Worm (Caenorhabditis elegans) whole organism, young adult: Measurements from ENCODE around the gene E02H1.1.

ENCODE experiments used
- B0035.1 ChIP-seq: sonication (generic microtip); optimal IDR thresholded peaks from 2 replicates; lab custom pipeline; 2016; ENCODE audit warnings: missing genetic modification characterization, mild to moderate bottlenecking, missing compliant biosample characterization, missing genotype, missing genetic modification reagents
- D2030.7 ChIP-seq: fragments of 200-800 bp; sonication (Bioruptor generic); IDR thresholded peaks from 2 replicates; pipeline ENCODE4 v1.3.6; 2022; ENCODE audit warnings: missing genetic modification reagents, missing genetic modification characterization, missing compliant biosample characterization
- F10E7.11 ChIP-seq: sonication (generic microtip); optimal IDR thresholded peaks from 2 replicates; lab custom pipeline; 2017; ENCODE audit warnings: mild to moderate bottlenecking, missing genetic modification characterization, moderate library complexity, missing compliant biosample characterization
- F33H1.4 ChIP-seq: fragments of 200-800 bp; sonication (Bioruptor generic); IDR thresholded peaks from 2 replicates; pipeline ENCODE4 v1.3.6; 2022; ENCODE audit warnings: missing genetic modification reagents, missing genetic modification characterization, missing compliant biosample characterization
- F39B2.1 ChIP-seq: fragments of 200-800 bp; sonication (Bioruptor generic); IDR thresholded peaks from 2 replicates; pipeline ENCODE4 v1.3.6; 2022; ENCODE audit warnings: missing genetic modification reagents, missing genetic modification characterization, missing compliant biosample characterization
- F57C9.4 ChIP-seq: sonication (generic microtip); optimal IDR thresholded peaks from 2 replicates; lab custom pipeline; 2017; ENCODE audit warnings: mild to moderate bottlenecking, missing genetic modification characterization, missing compliant biosample characterization
- K12H6.12 ChIP-seq: fragments of 200-800 bp; sonication (Bioruptor generic); optimal IDR thresholded peaks from 2 replicates; lab custom pipeline; 2018; ENCODE audit warnings: mild to moderate bottlenecking, missing genetic modification characterization, missing compliant biosample characterization
- T26A5.8 ChIP-seq: sonication (generic microtip); optimal IDR thresholded peaks from 2 replicates; lab custom pipeline; 2016; ENCODE audit warnings: missing genetic modification characterization, missing compliant biosample characterization
- Y53F4B.3 ChIP-seq: fragments of 200-800 bp; sonication (Bioruptor generic); IDR thresholded peaks from 2 replicates; pipeline ENCODE4 v1.3.6; 2022; ENCODE audit warnings: missing genetic modification reagents, missing genetic modification characterization, missing compliant biosample characterization
- Y56A3A.18 ChIP-seq: fragments of 200-800 bp; sonication (Bioruptor generic); IDR thresholded peaks from 2 replicates; pipeline ENCODE4 v1.3.6; 2022; ENCODE audit warnings: missing genetic modification reagents, missing genetic modification characterization, missing compliant biosample characterization
- Y67H2A.10 ChIP-seq: fragments of 200-800 bp; sonication (Bioruptor generic); conservative IDR thresholded peaks from 2 replicates; pipeline ENCODE4 v1.3.6; 2022; ENCODE audit warnings: missing genetic modification reagents, missing genetic modification characterization, missing compliant biosample characterization
- ama-1 ChIP-seq, 3 experiments: fragments of 150-350 bp in 1 of 3; sonication (generic microtip) in 2 of 3; optimal IDR thresholded peaks; 2 replicates each; lab custom pipeline; 2014 to 2018; ENCODE audit warnings: missing biosample characterization in 2 of 3, missing genetic modification characterization in 2 of 3, missing genetic modification reagents in 2 of 3
- aptf-2 ChIP-seq: fragments of 200-800 bp; sonication (Bioruptor generic); conservative IDR thresholded peaks from 2 replicates; pipeline ENCODE4 v1.3.6; 2022; ENCODE audit warnings: missing genetic modification reagents, missing genetic modification characterization, missing compliant biosample characterization
- athp-1 ChIP-seq: sonication (generic microtip); optimal IDR thresholded peaks from 2 replicates; lab custom pipeline; 2017; ENCODE audit warnings: mild to moderate bottlenecking, missing genetic modification characterization, missing compliant biosample characterization
- ccch-3 ChIP-seq: fragments of 200-800 bp; sonication (Bioruptor generic); optimal IDR thresholded peaks from 2 replicates; lab custom pipeline; 2018; ENCODE audit warnings: mild to moderate bottlenecking, missing genetic modification characterization, missing compliant biosample characterization
- cebp-1 ChIP-seq, 2 experiments: fragments of 200-800 bp in 1 of 2; sonication (Bioruptor generic) in 1 of 2; sonication (generic microtip) in 1 of 2; IDR thresholded peaks in 1 of 2; optimal IDR thresholded peaks in 1 of 2; 2 replicates each; pipeline versions ENCODE4 v1.3.6 to Lab custom; 2017 to 2022; ENCODE audit warnings: missing compliant biosample characterization in 2 of 2, missing genetic modification characterization in 2 of 2, mild to moderate bottlenecking in 1 of 2, missing genetic modification reagents in 1 of 2, moderate library complexity in 1 of 2
- cebp-2 ChIP-seq: fragments of 200-800 bp; sonication (Bioruptor generic); IDR thresholded peaks from 2 replicates; pipeline ENCODE4 v1.3.6; 2022; ENCODE audit warnings: missing genetic modification characterization, missing compliant biosample characterization
- ceh-100 ChIP-seq: fragments of 200-800 bp; sonication (Bioruptor generic); IDR thresholded peaks from 2 replicates; pipeline ENCODE4 v1.3.6; 2022; ENCODE audit warnings: missing genetic modification reagents, missing genetic modification characterization, missing compliant biosample characterization
- ceh-27 ChIP-seq: fragments of 200-800 bp; sonication (Bioruptor generic); optimal IDR thresholded peaks from 2 replicates; lab custom pipeline; 2018; ENCODE audit warnings: mild to moderate bottlenecking, missing genetic modification characterization, moderate library complexity, missing compliant biosample characterization
- chd-7 ChIP-seq: sonication (generic microtip); optimal IDR thresholded peaks from 2 replicates; lab custom pipeline; 2016; ENCODE audit warnings: mild to moderate bottlenecking, missing genetic modification characterization, moderate library complexity, missing compliant biosample characterization
- die-1 ChIP-seq: sonication (generic microtip); optimal IDR thresholded peaks from 2 replicates; lab custom pipeline; 2016; ENCODE audit warnings: missing genotype, mild to moderate bottlenecking, missing genetic modification characterization, missing compliant biosample characterization
- egrh-3 ChIP-seq: fragments of 200-800 bp; sonication (Bioruptor generic); IDR thresholded peaks from 2 replicates; pipeline ENCODE4 v1.3.6; 2022; ENCODE audit warnings: missing genetic modification reagents, missing genetic modification characterization, missing compliant biosample characterization
- ekl-4 ChIP-seq: fragments of 200-800 bp; sonication (Bioruptor generic); IDR thresholded peaks from 2 replicates; pipeline ENCODE4 v1.3.6; 2022; ENCODE audit warnings: missing genetic modification reagents, missing genetic modification characterization, missing compliant biosample characterization
- gei-17 ChIP-seq: fragments of 200-800 bp; sonication (Bioruptor generic); optimal IDR thresholded peaks from 2 replicates; lab custom pipeline; 2018; ENCODE audit warnings: mild to moderate bottlenecking, missing genetic modification characterization, missing compliant biosample characterization
- him-1 ChIP-seq: sonication (generic microtip); optimal IDR thresholded peaks from 2 replicates; lab custom pipeline; 2016; ENCODE audit warnings: missing genotype, missing genetic modification reagents, missing genetic modification characterization, missing compliant biosample characterization
- let-526 ChIP-seq: fragments of 200-800 bp; sonication (Bioruptor generic); IDR thresholded peaks from 2 replicates; pipeline ENCODE4 v1.3.6; 2022; ENCODE audit warnings: missing genetic modification reagents, missing genetic modification characterization, missing compliant biosample characterization
- lin-40 ChIP-seq: sonication (generic microtip); optimal IDR thresholded peaks from 2 replicates; lab custom pipeline; 2016; ENCODE audit warnings: missing genetic modification characterization, mild to moderate bottlenecking, missing compliant biosample characterization, missing genotype, missing genetic modification reagents
- madf-8 ChIP-seq: fragments of 200-800 bp; sonication (Bioruptor generic); conservative IDR thresholded peaks from 2 replicates; pipeline ENCODE4 v1.3.6; 2022; ENCODE audit warnings: missing genetic modification reagents, missing genetic modification characterization, missing compliant biosample characterization
- nfya-1 ChIP-seq: sonication (generic microtip); optimal IDR thresholded peaks from 2 replicates; lab custom pipeline; 2017; ENCODE audit warnings: antibody characterized with exemption, missing compliant biosample characterization, missing genetic modification characterization, borderline replicate concordance; ENCODE audit not compliant: insufficient read depth
- nfya-2 ChIP-seq: fragments of 200-800 bp; sonication (Bioruptor generic); IDR thresholded peaks from 2 replicates; pipeline ENCODE4 v1.3.6; 2022; ENCODE audit warnings: missing genetic modification reagents, missing genetic modification characterization, missing compliant biosample characterization
- nhr-120 ChIP-seq: fragments of 200-800 bp; sonication (Bioruptor generic); IDR thresholded peaks from 2 replicates; pipeline ENCODE4 v1.3.6; 2022; ENCODE audit warnings: missing genetic modification characterization, missing compliant biosample characterization
- nhr-80 ChIP-seq: sonication (generic microtip); optimal IDR thresholded peaks from 2 replicates; lab custom pipeline; 2016; ENCODE audit warnings: missing genetic modification characterization, missing compliant biosample characterization
- pbrm-1 ChIP-seq: fragments of 200-800 bp; sonication (Bioruptor generic); IDR thresholded peaks from 2 replicates; pipeline ENCODE4 v1.3.6; 2022; ENCODE audit warnings: missing genetic modification reagents, missing genetic modification characterization, missing compliant biosample characterization
- rpc-1 ChIP-seq, 2 experiments: fragments of 150-350 bp in 1 of 2; sonication (generic microtip) in 1 of 2; optimal IDR thresholded peaks; 2 replicates each; lab custom pipeline; 2014 to 2018; ENCODE audit warnings: missing biosample characterization in 1 of 2, missing genetic modification characterization in 1 of 2, missing genetic modification reagents in 1 of 2, missing genotype in 1 of 2
- sdz-38 ChIP-seq: sonication (generic microtip); optimal IDR thresholded peaks from 2 replicates; lab custom pipeline; 2016; ENCODE audit warnings: missing genotype, missing genetic modification characterization, missing compliant biosample characterization
- tbp1 ChIP-seq: fragments of 200-800 bp; sonication (Bioruptor generic); optimal IDR thresholded peaks from 2 replicates; lab custom pipeline; 2018; ENCODE audit warnings: mild to moderate bottlenecking, missing genetic modification characterization, missing compliant biosample characterization
- tbx-9 ChIP-seq: sonication (generic microtip); optimal IDR thresholded peaks from 2 replicates; lab custom pipeline; 2016; ENCODE audit warnings: borderline replicate concordance, missing genetic modification characterization, inconsistent platforms, missing compliant biosample characterization
- unc-62 ChIP-seq: fragments of 150-350 bp; optimal IDR thresholded peaks from 2 replicates; lab custom pipeline; 2014; ENCODE audit warnings: missing biosample characterization, missing genetic modification reagents, missing genetic modification characterization
- zfh-2 ChIP-seq: fragments of 200-800 bp; sonication (Bioruptor generic); conservative IDR thresholded peaks from 2 replicates; pipeline ENCODE4 v1.3.6; 2022; ENCODE audit warnings: missing genetic modification reagents, missing genetic modification characterization, missing compliant biosample characterization
- ztf-25 ChIP-seq: fragments of 200-800 bp; sonication (Bioruptor generic); IDR thresholded peaks from 2 replicates; pipeline ENCODE4 v1.3.6; 2022; ENCODE audit warnings: missing genetic modification reagents, missing genetic modification characterization, missing compliant biosample characterization
- ztf-28 ChIP-seq: fragments of 200-800 bp; sonication (Bioruptor generic); IDR thresholded peaks from 2 replicates; pipeline ENCODE4 v1.3.6; 2022; ENCODE audit warnings: missing genetic modification reagents, missing genetic modification characterization, missing compliant biosample characterization

E02H1.1 gene

DNA sequence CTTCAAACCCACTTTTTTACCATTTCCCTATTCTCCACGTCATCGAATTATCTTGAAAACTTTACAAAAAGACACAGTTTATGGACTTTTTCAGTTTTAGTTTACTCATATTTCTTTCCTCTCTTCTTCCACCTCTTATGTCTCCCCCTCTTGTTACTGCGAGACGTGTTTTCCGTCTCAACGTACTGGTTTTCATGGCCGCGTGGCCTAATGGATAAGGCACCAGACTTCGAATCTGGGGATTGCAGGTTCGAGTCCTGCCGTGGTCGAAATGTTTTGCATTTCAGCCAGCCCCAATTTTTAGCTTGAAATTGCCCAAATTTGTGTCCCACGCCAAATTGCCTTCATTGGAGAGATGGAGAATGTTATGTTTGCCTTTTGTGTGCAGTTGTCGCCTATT lies 24.9 kb downstream of the E02H1.1 start (continued):
- TF ChIP-seq Y56A3A.18 (GFP tag; lab: Robert Waterston, UW) = peak; percentile 77; the same call in 1 of the 2 replicates
- peak; percentile 98 for TF ChIP-seq him-1 (tag; lab: Kevin White, UChicago)
- TF ChIP-seq nhr-80 (tag; lab: Kevin White, UChicago) = peak; percentile 31
- TF ChIP-seq T26A5.8 (tag; lab: Kevin White, UChicago) = peak; percentile 62
- no peak for TF ChIP-seq nfya-1 (tag; lab: Kevin White, UChicago)
- no peak for TF ChIP-seq zfh-2 (GFP tag; lab: Robert Waterston, UW)
- TF ChIP-seq nfya-2 (GFP tag; lab: Robert Waterston, UW) = no peak
- TF ChIP-seq rpc-1 (optimal IDR thresholded peaks at IDR 0.05; lab: Kevin White, UChicago) = peak; percentile 83
- peak; percentile 95 for TF ChIP-seq rpc-1 (tag; optimal IDR thresholded peaks at IDR 0.05; lab: Kevin White, UChicago)
- TF ChIP-seq cebp-1 (GFP tag; IDR thresholded peaks at IDR 0.05; lab: Robert Waterston, UW) = no peak
- TF ChIP-seq cebp-1 (tag; optimal IDR thresholded peaks at IDR 0.05; lab: Kevin White, UChicago) = peak; percentile 73
- peak; percentile 90 for TF ChIP-seq die-1 (tag; lab: Kevin White, UChicago)
- TF ChIP-seq F33H1.4 (GFP tag; lab: Robert Waterston, UW) = peak; percentile 46; the same call in 1 of the 2 replicates
- TF ChIP-seq chd-7 = peak; percentile 80
- TF ChIP-seq athp-1 (tag; lab: Kevin White, UChicago) = peak; percentile 68
- TF ChIP-seq F39B2.1 = no peak
- no peak for TF ChIP-seq F10E7.11 (tag; lab: Kevin White, UChicago)
- 0 out of 2 replicates have a peak, but pooled peaks have one; percentile 32 for TF ChIP-seq madf-8 (GFP tag; lab: Robert Waterston, UW)
- no peak for TF ChIP-seq tbx-9
- 0 out of 2 replicates have a peak, but pooled peaks have one; percentile 81 for TF ChIP-seq nhr-120 (GFP tag; lab: Robert Waterston, UW)
- TF ChIP-seq ekl-4 (GFP tag; lab: Robert Waterston, UW) = 0 out of 2 replicates have a peak, but pooled peaks have one; percentile 62
- no peak for TF ChIP-seq Y53F4B.3 (GFP tag; lab: Robert Waterston, UW)
- TF ChIP-seq ceh-27 (GFP tag; lab: Kevin White, UChicago) = peak; percentile 79
- peak; percentile 46; the same call in 1 of the 2 replicates for TF ChIP-seq Y67H2A.10 (GFP tag; lab: Robert Waterston, UW)
- TF ChIP-seq ceh-100 = peak; percentile 68
- TF ChIP-seq D2030.7 (GFP tag; lab: Robert Waterston, UW) = peak; percentile 67
- no peak; the same call in 1 of the 2 replicates for TF ChIP-seq let-526 (GFP tag; lab: Robert Waterston, UW)
- TF ChIP-seq pbrm-1 (GFP tag; lab: Robert Waterston, UW) = peak; percentile 77
- TF ChIP-seq tbp1 = peak; percentile 98
- peak; percentile 97 for TF ChIP-seq ztf-25
- TF ChIP-seq unc-62 (GFP tag; lab: Kevin White, UChicago) = no peak
- no peak for TF ChIP-seq sdz-38 (tag; lab: Kevin White, UChicago)

DNA sequence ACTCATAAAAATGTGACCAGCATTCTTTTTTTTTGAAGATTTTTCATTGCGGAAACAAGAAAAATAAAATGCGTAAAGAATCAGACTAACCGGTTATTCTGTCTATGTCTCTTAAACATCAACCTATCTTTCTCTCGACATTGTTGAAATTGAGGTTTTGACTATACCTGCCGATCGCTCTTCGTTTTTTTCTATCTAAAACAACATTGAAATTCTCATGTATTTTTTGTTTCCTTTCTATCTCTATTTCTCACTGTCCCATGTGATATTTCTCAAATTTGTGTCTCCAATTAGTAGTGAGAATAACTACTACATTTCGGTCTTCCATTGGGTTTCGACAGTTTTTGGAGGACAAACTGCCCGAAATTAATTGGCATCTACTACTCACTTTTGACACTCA lies 30.1 kb downstream of the E02H1.1 start:
- TF ChIP-seq K12H6.12 (tag; lab: Kevin White, UChicago) = no peak
- no peak for TF ChIP-seq ztf-28 (GFP tag; lab: Robert Waterston, UW)
- peak; percentile 12 for TF ChIP-seq lin-40 (tag; lab: Kevin White, UChicago)
- no peak for TF ChIP-seq B0035.1
- peak; percentile 23 for TF ChIP-seq ceh-27 (GFP tag; lab: Kevin White, UChicago)
- TF ChIP-seq nfya-2 (GFP tag; lab: Robert Waterston, UW) = no peak

DNA sequence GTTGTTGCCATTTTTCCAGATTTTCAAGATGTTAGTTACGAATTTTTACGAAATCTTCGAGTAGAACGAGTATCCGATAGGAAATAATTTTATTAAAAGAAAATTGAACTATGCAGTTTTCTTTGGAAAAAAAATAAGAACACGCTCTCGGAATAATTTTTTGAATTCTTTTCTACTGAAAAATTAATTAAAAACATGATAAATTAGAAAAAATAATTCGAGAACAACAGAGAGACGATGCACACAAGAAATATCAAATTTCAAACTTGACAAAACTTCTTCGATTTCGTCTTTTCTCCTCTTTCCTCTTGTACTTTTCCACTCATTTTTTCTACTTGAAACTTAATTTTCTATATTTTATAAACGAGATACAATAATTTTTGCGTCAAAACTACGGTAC lies 31.0 kb downstream of the E02H1.1 start, which contains the start of gene F35H8.4:
Gene F35H8.4, minus strand, starts transcription at position 101 of the 400 bp plus-strand sequence.
- no peak for TF ChIP-seq ama-1 (optimal IDR thresholded peaks at IDR 0.05; lab: Kevin White, UChicago)
- TF ChIP-seq ama-1 (GFP tag; optimal IDR thresholded peaks at IDR 0.05; lab: Kevin White, UChicago) = no peak
- TF ChIP-seq gei-17 (GFP tag; lab: Kevin White, UChicago) = no peak
- TF ChIP-seq egrh-3 (GFP tag; lab: Robert Waterston, UW) = no peak
- TF ChIP-seq ekl-4 (GFP tag; lab: Robert Waterston, UW) = no peak
- TF ChIP-seq madf-8 (GFP tag; lab: Robert Waterston, UW) = no peak
- no peak for TF ChIP-seq cebp-2 (GFP tag; lab: Robert Waterston, UW)
- TF ChIP-seq aptf-2 (GFP tag; lab: Robert Waterston, UW) = no peak
- no peak for TF ChIP-seq F57C9.4 (tag; lab: Kevin White, UChicago)
- no peak for TF ChIP-seq ccch-3 (GFP tag; lab: Kevin White, UChicago)
